Worm (Caenorhabditis elegans): ENCODE results near the gene gcc-1.

Gene gcc-1

DNA sequence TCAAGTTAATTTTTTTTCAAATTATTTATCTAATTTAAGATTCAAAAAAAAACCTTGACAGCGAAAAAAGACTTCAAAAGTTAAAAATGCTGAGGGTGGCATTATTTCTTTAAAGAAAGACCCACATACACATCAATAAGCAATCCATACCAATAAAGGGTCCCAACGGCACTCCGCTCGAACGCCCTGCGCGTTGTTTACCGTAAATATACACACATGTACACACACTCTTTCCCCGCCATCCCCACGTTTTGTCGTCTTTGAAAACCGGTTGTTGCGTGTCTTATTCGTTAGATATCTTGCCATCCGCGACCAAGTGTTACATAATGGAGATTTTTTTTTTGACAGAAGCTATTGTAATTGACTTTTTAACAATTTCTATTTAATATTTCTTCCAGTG, at the start of gene gcc-1:
gcc-1 (plus strand) TSS at position 399 of the 400 bp plus-strand sequence.
- TF ChIP-seq snpc-4 (tag; optimal IDR thresholded peaks at IDR 0.05) (no peak), egl-27 (tag; optimal IDR thresholded peaks at IDR 0.05) (no peak), mef-2 (tag; optimal IDR thresholded peaks at IDR 0.05) (no peak), snu-23 (GFP tag; optimal IDR thresholded peaks at IDR 0.05) (peak; percentile 55), mdl-1 (tag; optimal IDR thresholded peaks at IDR 0.05) (peak in 1 of 2 experiments; percentile 38), dpl-1 (GFP tag; optimal IDR thresholded peaks at IDR 0.05) (peak in 2 of 3 experiments; percentile 23 to 31), F16B12.6 (tag; optimal IDR thresholded peaks at IDR 0.05) (no peak), lin-39 (tag; optimal IDR thresholded peaks at IDR 0.05) (no peak), nhr-77 (tag; optimal IDR thresholded peaks at IDR 0.05) (peak; percentile 2), xbp-1 (tag; optimal IDR thresholded peaks at IDR 0.05) (peak; percentile 43), sox-4 (tag; optimal IDR thresholded peaks at IDR 0.05) (no peak), rnt-1 (tag; optimal IDR thresholded peaks at IDR 0.05) (no peak), ceh-63 (GFP tag; optimal IDR thresholded peaks at IDR 0.05) (no peak), hlh-17 (GFP tag; optimal IDR thresholded peaks at IDR 0.05; ENCODE audit: borderline replicate concordance) (no peak), mep-1 (tag; optimal IDR thresholded peaks at IDR 0.05) (peak; percentile 10), pqm-1 (tag; optimal IDR thresholded peaks at IDR 0.05) (no peak), vab-15 (tag; optimal IDR thresholded peaks at IDR 0.05) (no peak), egl-13 (tag; optimal IDR thresholded peaks at IDR 0.05) (no peak), mab-9 (GFP tag; IDR thresholded peaks at IDR 0.05) (no peak), nhr-12 (tag; optimal IDR thresholded peaks at IDR 0.05) (no peak), tlp-1 (tag; optimal IDR thresholded peaks at IDR 0.05) (no peak), swsn-7 (tag; optimal IDR thresholded peaks at IDR 0.05) (peak; percentile 46), lir-3 (tag; optimal IDR thresholded peaks at IDR 0.05; ENCODE audit: poor library complexity) (no peak), C04F5.9 (tag; optimal IDR thresholded peaks at IDR 0.05) (no peak), ceh-82 (tag; optimal IDR thresholded peaks at IDR 0.05) (peak in 2 of 3 experiments; percentile 16 to 31), aly-2 (tag; optimal IDR thresholded peaks at IDR 0.05) (no peak), ztf-11 (tag; optimal IDR thresholded peaks at IDR 0.05) (no peak), nhr-76 (tag; optimal IDR thresholded peaks at IDR 0.05) (no peak), fkh-8 (tag; optimal IDR thresholded peaks at IDR 0.05) (peak; percentile 19), unc-86 (tag; optimal IDR thresholded peaks at IDR 0.05) (peak; percentile 16), Y116A8C.19 (tag; optimal IDR thresholded peaks at IDR 0.05; ENCODE audit: borderline replicate concordance) (no peak), hpl-2 (GFP tag; optimal IDR thresholded peaks at IDR 0.05) (no peak), ama-1 (optimal IDR thresholded peaks at IDR 0.05) (no peak), ceh-88 (GFP tag; IDR thresholded peaks at IDR 0.05) (no peak), lin-14 (GFP tag; optimal IDR thresholded peaks at IDR 0.05) (peak; percentile 78), nhr-11 (tag; optimal IDR thresholded peaks at IDR 0.05) (no peak), ces-1 (GFP tag; optimal IDR thresholded peaks at IDR 0.05) (no peak), nhr-84 (tag; optimal IDR thresholded peaks at IDR 0.05) (no peak), isw-1 (GFP tag; IDR thresholded peaks at IDR 0.05) (no peak), unc-130 (tag; optimal IDR thresholded peaks at IDR 0.05) (peak; percentile 31), pag-3 (tag; optimal IDR thresholded peaks at IDR 0.05; ENCODE audit: borderline replicate concordance, insufficient read depth) (peak; percentile 13), fos-1 (tag; optimal IDR thresholded peaks at IDR 0.05) (no peak), unc-62 (GFP tag; optimal IDR thresholded peaks at IDR 0.05) (no peak), aha-1 (tag; optimal IDR thresholded peaks at IDR 0.05) (no peak), ceh-8 (GFP tag; optimal IDR thresholded peaks at IDR 0.05) (no peak), elt-2 (tag; optimal IDR thresholded peaks at IDR 0.05) (no peak), jun-1 (tag; optimal IDR thresholded peaks at IDR 0.05) (no peak), nhr-28 (tag; optimal IDR thresholded peaks at IDR 0.05) (no peak), ets-5 (GFP tag; IDR thresholded peaks at IDR 0.05) (no peak), elt-3 (tag; optimal IDR thresholded peaks at IDR 0.05) (peak in 1 of 6 experiments; percentile 56), hlh-4 (tag; optimal IDR thresholded peaks at IDR 0.05) (no peak), tbx-2 (tag; optimal IDR thresholded peaks at IDR 0.05) (peak; percentile 51), C16A3.4 (tag; optimal IDR thresholded peaks at IDR 0.05) (peak; percentile 49), nhr-85 (tag) (peak; percentile 84)
